Fruit fly (Drosophila melanogaster) whole organism, embryonic: ENCODE measurements around the gene Cpr23B.
A peak's percentile ranks its signal among the peaks of the same experiment; 100 is the strongest.

Source experiments
- B-H1 ChIP-seq: fragments of 200-800 bp; sonication (Bioruptor generic); IDR thresholded peaks from 3 replicates; pipeline ENCODE4 v1.3.6; 2022; ENCODE audit warnings: missing biosample characterization, missing genetic modification characterization
- Bgb ChIP-seq: fragments of 200-800 bp; sonication (Bioruptor generic); IDR thresholded peaks from 2 replicates; pipeline ENCODE4 v1.3.6; 2022; ENCODE audit warnings: missing biosample characterization, missing genetic modification characterization; ENCODE audit not compliant: partially characterized antibody
- Bteb2 ChIP-seq: fragments of 200-800 bp; sonication (Bioruptor generic); optimal IDR thresholded peaks from 2 replicates; lab custom pipeline; 2016; ENCODE audit warnings: missing biosample characterization, missing genetic modification characterization
- CG10979 ChIP-seq: fragments of 200-800 bp; sonication (Bioruptor generic); optimal IDR thresholded peaks from 2 replicates; lab custom pipeline; 2018; ENCODE audit warnings: missing biosample characterization, mild to moderate bottlenecking, missing genetic modification characterization, moderate library complexity
- CG12104 ChIP-seq: fragments of 200-800 bp; sonication (Bioruptor generic); optimal IDR thresholded peaks from 3 replicates; lab custom pipeline; 2016; ENCODE audit warnings: missing biosample characterization, missing genetic modification characterization
- CG12299 ChIP-seq: fragments of 200-800 bp; sonication (Bioruptor generic); optimal IDR thresholded peaks from 2 replicates; lab custom pipeline; 2018; ENCODE audit warnings: missing biosample characterization, mild to moderate bottlenecking, missing genetic modification characterization
- CG1602 ChIP-seq: fragments of 200-800 bp; sonication (Bioruptor generic); optimal IDR thresholded peaks from 3 replicates; lab custom pipeline; 2016; ENCODE audit warnings: missing biosample characterization, missing genetic modification characterization
- CG17385 ChIP-seq: fragments of 200-800 bp; sonication (Bioruptor generic); optimal IDR thresholded peaks from 3 replicates; lab custom pipeline; 2018; ENCODE audit warnings: missing biosample characterization, mild to moderate bottlenecking, missing genetic modification characterization
- CG32767 ChIP-seq: fragments of 200-800 bp; sonication (Bioruptor generic); IDR thresholded peaks from 2 replicates; pipeline ENCODE4 v1.3.6; 2022; ENCODE audit warnings: missing biosample characterization, missing genetic modification characterization
- CG33213 ChIP-seq: fragments of 200-800 bp; sonication (Bioruptor generic); optimal IDR thresholded peaks from 3 replicates; lab custom pipeline; 2016; ENCODE audit warnings: missing biosample characterization, missing genetic modification characterization
- CG42726 ChIP-seq: fragments of 200-800 bp; sonication (Bioruptor generic); IDR thresholded peaks from 2 replicates; pipeline ENCODE4 v1.3.6; 2022; ENCODE audit warnings: missing biosample characterization, missing genetic modification characterization; ENCODE audit not compliant: partially characterized antibody
- CG8359 ChIP-seq: fragments of 200-800 bp; sonication (Bioruptor generic); optimal IDR thresholded peaks from 2 replicates; lab custom pipeline; 2017; ENCODE audit warnings: missing biosample characterization, mild to moderate bottlenecking, missing genetic modification characterization, borderline replicate concordance
- CG8388 ChIP-seq: fragments of 200-800 bp; sonication (Bioruptor generic); optimal IDR thresholded peaks from 2 replicates; lab custom pipeline; 2019; ENCODE audit warnings: missing biosample characterization, mild to moderate bottlenecking, missing genetic modification characterization, moderate library complexity
- CG9797 ChIP-seq: fragments of 200-800 bp; sonication (Bioruptor generic); optimal IDR thresholded peaks from 3 replicates; lab custom pipeline; 2018; ENCODE audit warnings: missing biosample characterization, mild to moderate bottlenecking, missing genetic modification characterization
- D19B ChIP-seq: fragments of 200-800 bp; sonication (Bioruptor generic); optimal IDR thresholded peaks from 2 replicates; lab custom pipeline; 2017; ENCODE audit warnings: missing biosample characterization, mild to moderate bottlenecking, missing genetic modification characterization
- Dbx ChIP-seq: fragments of 200-800 bp; sonication (Bioruptor generic); IDR thresholded peaks from 3 replicates; pipeline ENCODE4 v1.3.6; 2022; ENCODE audit warnings: missing biosample characterization, missing genetic modification characterization
- Dfd ChIP-seq, 2 experiments: fragments of >200 bp; optimal IDR thresholded peaks; 2 replicates each; lab custom pipeline; 2017; ENCODE audit warnings: missing biosample characterization in 2 of 2, missing genetic modification characterization in 2 of 2
- Doc2 ChIP-seq: fragments of 200-800 bp; sonication (Bioruptor generic); IDR thresholded peaks from 2 replicates; pipeline ENCODE4 v1.3.6; 2022; ENCODE audit warnings: missing biosample characterization, missing genetic modification characterization
- Dref ChIP-seq: fragments of 200-800 bp; sonication (Bioruptor generic); IDR thresholded peaks from 2 replicates; pipeline ENCODE4 v1.3.6; 2022; ENCODE audit warnings: missing biosample characterization, missing genetic modification characterization
- HmgZ ChIP-seq: fragments of 200-800 bp; sonication (Bioruptor generic); optimal IDR thresholded peaks from 2 replicates; lab custom pipeline; 2018; ENCODE audit warnings: missing biosample characterization, mild to moderate bottlenecking, missing genetic modification characterization
- Oli ChIP-seq: fragments of 200-800 bp; sonication (Bioruptor generic); optimal IDR thresholded peaks from 2 replicates; lab custom pipeline; 2018; ENCODE audit warnings: missing biosample characterization, mild to moderate bottlenecking, missing genetic modification characterization, moderate library complexity
- Opbp ChIP-seq: fragments of 200-800 bp; sonication (Bioruptor generic); IDR thresholded peaks from 3 replicates; pipeline ENCODE4 v1.3.6; 2022; ENCODE audit warnings: missing biosample characterization, missing genetic modification characterization; ENCODE audit not compliant: partially characterized antibody
- Sry-δ ChIP-seq: fragments of 200-800 bp; sonication (Bioruptor generic); optimal IDR thresholded peaks from 2 replicates; lab custom pipeline; 2016; ENCODE audit warnings: missing biosample characterization, missing genetic modification characterization
- Vsx1 ChIP-seq: fragments of 200-800 bp; sonication (Bioruptor generic); optimal IDR thresholded peaks from 2 replicates; lab custom pipeline; 2017; ENCODE audit warnings: missing biosample characterization, mild to moderate bottlenecking, missing genetic modification characterization, missing genetic modification reagents
- bcd ChIP-seq: fragments of 200-800 bp; sonication (Bioruptor generic); optimal IDR thresholded peaks from 2 replicates; lab custom pipeline; 2017; ENCODE audit warnings: missing biosample characterization, mild to moderate bottlenecking, missing genetic modification characterization
- caup ChIP-seq: fragments of 200-800 bp; sonication (Bioruptor generic); optimal IDR thresholded peaks from 3 replicates; lab custom pipeline; 2017; ENCODE audit warnings: missing biosample characterization, mild to moderate bottlenecking, missing genetic modification characterization, moderate library complexity; ENCODE audit not compliant: severe bottlenecking
- da ChIP-seq: fragments of 200-800 bp; sonication (Bioruptor generic); optimal IDR thresholded peaks from 2 replicates; lab custom pipeline; 2016; ENCODE audit warnings: missing biosample characterization, missing genetic modification characterization
- gem ChIP-seq: fragments of 200-800 bp; sonication (Bioruptor generic); optimal IDR thresholded peaks from 2 replicates; lab custom pipeline; 2019; ENCODE audit warnings: missing biosample characterization, mild to moderate bottlenecking, missing genetic modification characterization, moderate library complexity
- grn ChIP-seq: fragments of 200-800 bp; sonication (Bioruptor generic); optimal IDR thresholded peaks from 3 replicates; lab custom pipeline; 2017; ENCODE audit warnings: missing biosample characterization, missing genetic modification characterization
- ken ChIP-seq: fragments of 200-800 bp; sonication (Bioruptor generic); IDR thresholded peaks from 3 replicates; pipeline ENCODE4 v1.3.6; 2022; ENCODE audit warnings: missing biosample characterization, missing genetic modification characterization
- kni ChIP-seq: fragments of 200-800 bp; sonication (Bioruptor generic); optimal IDR thresholded peaks from 3 replicates; lab custom pipeline; 2017; ENCODE audit warnings: mild to moderate bottlenecking, missing biosample characterization, missing genetic modification reagents, missing genetic modification characterization
- lbe ChIP-seq: fragments of 200-800 bp; sonication (Bioruptor generic); optimal IDR thresholded peaks from 2 replicates; lab custom pipeline; 2016; ENCODE audit warnings: missing biosample characterization, mild to moderate bottlenecking, missing genetic modification characterization
- lov ChIP-seq, 2 experiments: fragments of 200-800 bp in 1 of 2; fragments of >200 bp in 1 of 2; sonication (Bioruptor generic) in 1 of 2; IDR thresholded peaks in 1 of 2; optimal IDR thresholded peaks in 1 of 2; 2 replicates in 1 of 2; 3 replicates in 1 of 2; pipeline versions ENCODE4 v1.3.6 to Lab custom; 2017 to 2022; ENCODE audit warnings: missing biosample characterization in 1 of 2, missing genetic modification characterization in 1 of 2
- nmo ChIP-seq: fragments of 200-800 bp; sonication (Bioruptor generic); optimal IDR thresholded peaks from 2 replicates; lab custom pipeline; 2018; ENCODE audit warnings: missing biosample characterization, mild to moderate bottlenecking, missing genetic modification characterization, moderate library complexity
- oc ChIP-seq: fragments of 200-800 bp; sonication (Bioruptor generic); optimal IDR thresholded peaks from 2 replicates; lab custom pipeline; 2018; ENCODE audit warnings: missing biosample characterization, mild to moderate bottlenecking, missing genetic modification characterization, moderate library complexity
- onecut ChIP-seq: fragments of 200-800 bp; sonication (Bioruptor generic); IDR thresholded peaks from 2 replicates; pipeline ENCODE4 v1.3.6; 2022; ENCODE audit warnings: missing biosample characterization, missing genetic modification characterization
- pum ChIP-seq: fragments of 200-800 bp; sonication (Bioruptor generic); optimal IDR thresholded peaks from 2 replicates; lab custom pipeline; 2016; ENCODE audit warnings: missing biosample characterization, missing genetic modification characterization
- ro ChIP-seq: fragments of 200-800 bp; sonication (Bioruptor generic); IDR thresholded peaks from 2 replicates; pipeline ENCODE4 v1.3.6; 2022; ENCODE audit warnings: missing biosample characterization, missing genetic modification characterization
- sc ChIP-seq, 3 experiments: fragments of >200 bp in 2 of 3; fragments of 200-800 bp in 1 of 3; sonication (Bioruptor generic) in 1 of 3; optimal IDR thresholded peaks; 2 replicates in 2 of 3; 3 replicates in 1 of 3; lab custom pipeline; 2017; ENCODE audit warnings: mild to moderate bottlenecking in 1 of 3, missing biosample characterization in 1 of 3, missing genetic modification characterization in 1 of 3, missing genetic modification reagents in 1 of 3
- sd ChIP-seq: fragments of 200-800 bp; sonication (Bioruptor generic); optimal IDR thresholded peaks from 3 replicates; lab custom pipeline; 2018; ENCODE audit warnings: missing biosample characterization, mild to moderate bottlenecking, missing genetic modification characterization, moderate library complexity
- sens ChIP-seq: fragments of 200-800 bp; sonication (Bioruptor generic); peaks from one replicate; lab custom pipeline; 2016; ENCODE audit warnings: missing biosample characterization, missing genetic modification characterization
- seq ChIP-seq: fragments of 200-800 bp; sonication (Bioruptor generic); IDR thresholded peaks from 2 replicates; pipeline ENCODE4 v1.3.6; 2022; ENCODE audit warnings: missing biosample characterization, missing genetic modification characterization
- sob ChIP-seq: fragments of 200-800 bp; sonication (Bioruptor generic); IDR thresholded peaks from 2 replicates; pipeline ENCODE4 v1.3.6; 2022; ENCODE audit warnings: missing biosample characterization, missing genetic modification characterization
- wdn ChIP-seq: fragments of 200-800 bp; sonication (Bioruptor generic); IDR thresholded peaks from 2 replicates; pipeline ENCODE4 v1.3.6; 2022; ENCODE audit warnings: missing biosample characterization, missing genetic modification characterization
- zen2 ChIP-seq: fragments of 200-800 bp; sonication (Bioruptor generic); IDR thresholded peaks from 3 replicates; pipeline ENCODE4 v1.3.6; 2022; ENCODE audit warnings: missing biosample characterization, missing genetic modification characterization; ENCODE audit not compliant: partially characterized antibody

Gene Cpr23B

dm6 chr2L:2855773-2856615 lies 17.8 kb downstream of the Cpr23B start, which contains the start of the genes CG3104 and RpS21 (continued):
- TF ChIP-seq sc (optimal IDR thresholded peaks at IDR 0.05; lab: Kevin White, UChicago) = no peak
- peak; percentile 73 for TF ChIP-seq sc (GFP tag; optimal IDR thresholded peaks at IDR 0.05; lab: Kevin White, UChicago)
- TF ChIP-seq da (GFP tag; lab: Kevin White, UChicago) = peak; percentile 84
- peak; percentile 76 for TF ChIP-seq ro (GFP tag; lab: Robert Waterston, UW)
- peak; percentile 53 for TF ChIP-seq Dref
- TF ChIP-seq CG32767 (GFP tag; lab: Robert Waterston, UW) = peak; percentile 63; the same call in 1 of the 2 replicates
- peak; percentile 72 for TF ChIP-seq CG1602 (GFP tag; lab: Kevin White, UChicago)
- peak; percentile 59 for TF ChIP-seq Sry-δ (GFP tag; lab: Kevin White, UChicago)
- peak; percentile 66 for TF ChIP-seq grn
- TF ChIP-seq sens = peak; percentile 96
- TF ChIP-seq CG8359 = peak; percentile 43
- peak; percentile 55 for TF ChIP-seq CG8388
- no peak; the same call in none of the 2 replicates for TF ChIP-seq Doc2
- peak; percentile 78 for TF ChIP-seq wdn
- peak; percentile 91 for TF ChIP-seq onecut
- TF ChIP-seq oc (tag; lab: Kevin White, UChicago) = peak; percentile 15
- peak; percentile 65 for TF ChIP-seq pum (GFP tag; lab: Kevin White, UChicago)
- peak; percentile 96 for TF ChIP-seq CG33213 (GFP tag; lab: Kevin White, UChicago)
- TF ChIP-seq bcd (GFP tag; lab: Kevin White, UChicago) = peak; percentile 93

- no peak for TF ChIP-seq B-H1 (GFP tag; lab: Robert Waterston, UW)
- peak; percentile 28; the same call in 1 of the 2 replicates for TF ChIP-seq wdn
- peak; percentile 98 for TF ChIP-seq CG9797 (GFP tag; lab: Kevin White, UChicago)
- TF ChIP-seq Bgb (GFP tag; lab: Robert Waterston, UW) = peak; percentile 91
- TF ChIP-seq sob = peak; percentile 57
- peak; percentile 11 for TF ChIP-seq gem (tag; lab: Kevin White, UChicago)
- TF ChIP-seq CG10979 (tag; lab: Kevin White, UChicago) = peak; percentile 11
- TF ChIP-seq HmgZ (tag; lab: Kevin White, UChicago) = peak; percentile 80
- TF ChIP-seq Oli (tag; lab: Kevin White, UChicago) = no peak
- peak; percentile 82 for TF ChIP-seq sd
- peak; percentile 82 for TF ChIP-seq sens
- TF ChIP-seq ken = 0 out of 3 replicates have a peak, but pooled peaks have one; percentile 10
- TF ChIP-seq CG12104 (GFP tag; lab: Kevin White, UChicago) = peak; percentile 16
- peak; percentile 34 for TF ChIP-seq Vsx1 (GFP tag; lab: Kevin White, UChicago)
- TF ChIP-seq lov (optimal IDR thresholded peaks at IDR 0.05; lab: Kevin White, UChicago) = no peak
- no peak for TF ChIP-seq lov (GFP tag; IDR thresholded peaks at IDR 0.05; lab: Robert Waterston, UW)
- peak; percentile 55 for TF ChIP-seq lbe (GFP tag; lab: Kevin White, UChicago)
- TF ChIP-seq Bteb2 = no peak
- TF ChIP-seq Dbx (GFP tag; lab: Robert Waterston, UW) = 0 out of 3 replicates have a peak, but pooled peaks have one; percentile 21
- TF ChIP-seq CG17385 = peak; percentile 24
- peak; percentile 56 for TF ChIP-seq caup
- TF ChIP-seq CG42726 (GFP tag; lab: Robert Waterston, UW) = peak; percentile 86
- TF ChIP-seq seq (GFP tag; lab: Robert Waterston, UW) = no peak
- peak; percentile 51 for TF ChIP-seq kni (GFP tag; lab: Kevin White, UChicago)
- TF ChIP-seq zen2 = peak; percentile 70; the same call in 1 of the 3 replicates
- TF ChIP-seq CG12299 (tag; lab: Kevin White, UChicago) = peak; percentile 61
- peak; percentile 56 for TF ChIP-seq nmo (GFP tag; lab: Kevin White, UChicago)
- TF ChIP-seq D19B (GFP tag; lab: Kevin White, UChicago) = no peak
- peak; percentile 94 for TF ChIP-seq Opbp
- TF ChIP-seq Dfd (GFP tag; optimal IDR thresholded peaks at IDR 0.05; lab: Kevin White, UChicago) = no peak
Measured at dm6 chr2L:2856960-2857584, 18.9 kb downstream of the Cpr23B start, which contains the start of gene CG2991. CG2991 (plus strand) TSS chr2L:2857164.
